Worm (Caenorhabditis elegans): ENCODE results near the gene nta-1.

DNA sequence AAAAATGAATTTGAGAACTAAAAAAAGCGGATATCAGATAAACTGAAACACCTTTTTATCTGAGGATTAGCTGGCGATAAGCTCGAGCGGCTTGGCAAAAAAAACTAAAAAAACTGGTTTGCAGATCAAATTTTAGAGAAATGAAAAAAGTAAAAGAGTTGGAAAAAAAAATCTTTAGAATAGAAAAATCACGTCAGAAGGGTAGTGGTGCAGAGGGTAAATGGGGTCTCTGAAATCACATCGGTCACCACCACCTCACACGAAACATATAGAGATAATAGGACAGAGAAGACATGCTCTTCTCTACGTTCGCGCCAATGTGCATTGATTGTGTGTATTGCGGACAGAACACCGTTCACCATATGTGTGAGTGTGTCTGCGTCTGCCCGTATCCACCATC lies 37.6 kb upstream of the nta-1 start:
- no peak for TF ChIP-seq tbx-2 (tag; optimal IDR thresholded peaks at IDR 0.05)
- TF ChIP-seq fkh-10 (GFP tag; optimal IDR thresholded peaks at IDR 0.05) = no peak
- no peak for TF ChIP-seq nhr-28 (tag; optimal IDR thresholded peaks at IDR 0.05)
- no peak for TF ChIP-seq ama-1 (optimal IDR thresholded peaks at IDR 0.05)
- no peak for TF ChIP-seq jun-1 (tag; optimal IDR thresholded peaks at IDR 0.05)
- TF ChIP-seq unc-62 (GFP tag; optimal IDR thresholded peaks at IDR 0.05) = no peak
- no peak for TF ChIP-seq fos-1 (tag; optimal IDR thresholded peaks at IDR 0.05)
- TF ChIP-seq snpc-4 (tag; optimal IDR thresholded peaks at IDR 0.05) = no peak
- no peak for TF ChIP-seq elt-3 (tag; optimal IDR thresholded peaks at IDR 0.05)
- TF ChIP-seq ceh-28 (tag; optimal IDR thresholded peaks at IDR 0.05) = no peak
- no peak for TF ChIP-seq pha-4 (tag; optimal IDR thresholded peaks at IDR 0.05)

Measured in whole organism, L3 larva.